Fruit fly (Drosophila melanogaster): ENCODE data around the gene CG14285.

The CG14285 gene

DNA sequence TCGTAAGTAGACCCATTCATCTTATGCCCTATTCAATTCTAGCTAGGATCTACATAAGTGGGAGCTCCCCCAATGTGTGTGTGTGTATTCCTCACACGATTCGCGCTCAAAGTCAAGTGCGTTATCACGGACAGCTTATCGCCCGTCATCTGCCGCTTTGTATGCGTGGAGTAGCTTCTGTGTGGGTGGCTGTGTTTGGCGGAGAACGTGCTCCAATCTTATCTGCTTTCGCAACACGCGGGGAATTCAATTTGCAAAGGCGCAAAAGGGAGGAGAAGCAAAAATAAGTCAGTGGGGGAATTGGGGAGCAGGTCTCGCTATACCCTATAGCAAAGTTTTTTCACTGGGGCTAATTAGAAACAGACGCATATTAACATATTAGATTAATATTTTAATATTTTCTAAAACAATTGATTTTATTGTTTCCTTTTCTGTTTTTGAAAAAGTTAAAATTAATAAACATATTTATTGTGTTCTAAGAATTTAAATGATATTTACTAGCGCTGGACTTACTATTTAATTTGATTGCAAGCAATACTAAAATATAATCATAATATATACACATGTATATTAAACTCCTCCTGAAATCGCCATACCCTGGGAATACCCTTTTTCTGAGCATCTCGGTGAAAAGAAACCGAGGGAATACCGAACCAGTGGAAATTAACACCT lies 39.6 kb upstream of the CG14285 start:
- TF ChIP-seq usp (GFP tag; optimal IDR thresholded peaks at IDR 0.05) (no peak), Abd-B (GFP tag; optimal IDR thresholded peaks at IDR 0.05) (no peak), br (GFP tag; optimal IDR thresholded peaks at IDR 0.05) (peak; percentile 59), tai (GFP tag; optimal IDR thresholded peaks at IDR 0.05) (no peak), N (GFP tag; optimal IDR thresholded peaks at IDR 0.05) (no peak), Dif (GFP tag; optimal IDR thresholded peaks at IDR 0.05; ENCODE audit: partially characterized antibody) (no peak), Hr78 (GFP tag; optimal IDR thresholded peaks at IDR 0.05) (no peak), Rel (GFP tag; optimal IDR thresholded peaks at IDR 0.05) (no peak), Rel (tag; optimal IDR thresholded peaks at IDR 0.05) (peak; percentile 96), sv (GFP tag; optimal IDR thresholded peaks at IDR 0.05) (no peak), lola (GFP tag; optimal IDR thresholded peaks at IDR 0.05) (no peak), psq (GFP tag; optimal IDR thresholded peaks at IDR 0.05) (peak; percentile 92), woc (GFP tag; optimal IDR thresholded peaks at IDR 0.05) (peak; percentile 34), sage (GFP tag; optimal IDR thresholded peaks at IDR 0.05) (peak; percentile 28), dsf (GFP tag; optimal IDR thresholded peaks at IDR 0.05; ENCODE audit: borderline replicate concordance) (peak; percentile 3), rgr (GFP tag; optimal IDR thresholded peaks at IDR 0.05) (peak; percentile 92), Mio (GFP tag; optimal IDR thresholded peaks at IDR 0.05) (no peak), brk (GFP tag; optimal IDR thresholded peaks at IDR 0.05) (peak; percentile 66), Hnf4 (GFP tag; optimal IDR thresholded peaks at IDR 0.05) (peak; percentile 35), pan (optimal IDR thresholded peaks at IDR 0.05) (no peak), Vsx2 (GFP tag; optimal IDR thresholded peaks at IDR 0.05; ENCODE audit: partially characterized antibody) (no peak), Jra (GFP tag; optimal IDR thresholded peaks at IDR 0.05) (peak; percentile 2), ey (GFP tag; optimal IDR thresholded peaks at IDR 0.05) (peak; percentile 83), OdsH (GFP tag; optimal IDR thresholded peaks at IDR 0.05) (peak; percentile 95), Myc (optimal IDR thresholded peaks at IDR 0.05) (no peak), Sp1 (GFP tag; optimal IDR thresholded peaks at IDR 0.05) (peak; percentile 86), dl (GFP tag; optimal IDR thresholded peaks at IDR 0.05; ENCODE audit: insufficient read depth in 1 of 2, partially characterized antibody in 2 of 2) (no peak), Hr83 (GFP tag; optimal IDR thresholded peaks at IDR 0.05; ENCODE audit: poor library complexity, severe bottlenecking) (no peak), foxo (GFP tag; optimal IDR thresholded peaks at IDR 0.05) (peak in 1 of 2 experiments; percentile 94), GATAd (GFP tag; optimal IDR thresholded peaks at IDR 0.05) (no peak), CG9705 (GFP tag; optimal IDR thresholded peaks at IDR 0.05) (peak; percentile 40), jim (GFP tag; optimal IDR thresholded peaks at IDR 0.05) (no peak), CrebA (GFP tag; optimal IDR thresholded peaks at IDR 0.05; ENCODE audit: borderline replicate concordance) (no peak), h (GFP tag; optimal IDR thresholded peaks at IDR 0.05) (peak; percentile 77), fru (GFP tag; optimal IDR thresholded peaks at IDR 0.05) (peak; percentile 77), CG32264 (GFP tag; optimal IDR thresholded peaks at IDR 0.05) (no peak), HLH106 (tag; optimal IDR thresholded peaks at IDR 0.05) (peak; percentile 83), dmrt93B (GFP tag; optimal IDR thresholded peaks at IDR 0.05) (peak; percentile 89)

DNA sequence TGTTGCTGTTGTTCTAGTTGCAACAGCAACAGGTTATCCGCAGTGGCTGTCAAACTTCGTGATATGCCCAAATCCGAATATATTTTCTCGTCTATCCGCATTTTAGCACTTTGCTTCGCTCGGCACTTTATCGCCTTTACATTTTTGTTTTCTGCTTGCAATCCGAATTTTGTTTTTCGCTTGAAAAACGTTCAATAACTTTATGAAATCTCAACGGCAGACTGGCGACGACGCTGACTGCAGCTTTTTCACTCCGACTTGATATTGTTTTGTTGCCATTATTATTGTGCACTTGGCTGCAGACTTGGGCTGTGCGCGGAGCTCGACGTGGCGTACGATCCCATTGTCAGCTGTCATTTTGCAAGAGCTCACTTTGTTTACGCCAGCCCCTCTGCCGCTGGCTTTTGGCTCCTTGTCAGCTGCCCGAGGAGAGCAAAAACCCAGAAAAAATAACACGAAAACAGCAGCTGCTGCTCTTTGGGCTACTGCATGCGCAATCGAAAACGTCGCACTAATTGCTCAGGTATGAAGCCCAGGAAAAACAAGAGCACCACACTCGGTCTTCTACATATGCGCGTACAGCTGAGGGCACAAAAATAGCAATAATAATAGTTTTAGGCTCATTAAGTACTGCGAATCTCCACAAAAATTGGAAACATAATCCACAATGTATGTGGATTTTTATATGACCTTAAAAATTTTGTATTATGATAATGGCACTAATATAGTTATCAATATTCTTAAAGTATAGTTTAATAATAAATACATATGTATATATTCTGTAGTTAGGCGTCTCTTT lies 38.6 kb upstream of the CG14285 start:
- TF ChIP-seq Mio (GFP tag; optimal IDR thresholded peaks at IDR 0.05) (no peak), foxo (GFP tag; optimal IDR thresholded peaks at IDR 0.05) (peak in 1 of 2 experiments; percentile 32), woc (GFP tag; optimal IDR thresholded peaks at IDR 0.05) (no peak), Hr78 (GFP tag; optimal IDR thresholded peaks at IDR 0.05) (no peak), dsf (GFP tag; optimal IDR thresholded peaks at IDR 0.05; ENCODE audit: borderline replicate concordance) (no peak), sv (GFP tag; optimal IDR thresholded peaks at IDR 0.05) (no peak), dl (GFP tag; optimal IDR thresholded peaks at IDR 0.05; ENCODE audit: insufficient read depth in 1 of 2, partially characterized antibody in 2 of 2) (peak in 1 of 2 experiments; percentile 23), tai (GFP tag; optimal IDR thresholded peaks at IDR 0.05) (no peak), lola (GFP tag; optimal IDR thresholded peaks at IDR 0.05) (no peak), Hnf4 (GFP tag; optimal IDR thresholded peaks at IDR 0.05) (no peak), Rel (GFP tag; optimal IDR thresholded peaks at IDR 0.05) (no peak), Rel (tag; optimal IDR thresholded peaks at IDR 0.05) (peak; percentile 45), CG32264 (GFP tag; optimal IDR thresholded peaks at IDR 0.05) (no peak)

Measured in whole organism, wandering third instar larva.